Fruit fly (Drosophila melanogaster): ENCODE results near the gene CG6638.

DNA sequence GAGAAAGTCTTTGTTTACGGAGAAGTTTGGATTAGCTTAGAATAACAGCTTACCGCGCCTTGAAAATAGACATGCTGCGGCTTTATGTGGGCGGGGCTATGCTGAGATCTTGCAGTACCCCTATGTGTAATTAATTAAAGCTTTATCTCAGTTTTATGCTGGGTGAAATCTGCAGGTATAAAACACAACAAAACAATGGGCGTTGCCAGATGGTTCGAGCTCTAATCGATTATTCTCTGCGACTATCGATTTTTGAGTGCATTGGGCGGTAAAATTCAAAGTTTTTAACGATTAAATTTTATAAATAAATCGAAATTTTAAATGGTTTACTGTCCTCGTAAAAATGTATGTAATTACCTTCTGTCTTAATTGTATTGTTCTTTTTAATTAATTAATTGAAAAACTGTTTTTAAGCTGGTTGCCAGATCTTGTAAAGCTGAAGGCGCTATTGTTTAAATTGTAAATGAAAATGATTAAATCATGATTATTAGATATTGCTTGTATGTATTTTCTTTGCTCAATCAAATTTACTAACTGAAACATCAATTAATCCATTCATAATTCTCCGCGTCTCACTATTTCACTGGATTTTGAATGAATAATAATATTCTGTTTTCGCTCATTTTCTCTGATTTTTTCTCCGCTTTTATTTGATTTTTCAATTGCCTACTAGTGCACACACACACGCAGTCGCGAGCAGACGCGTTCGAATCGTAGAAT, 48.0 kb upstream of the CG6638 start, which contains the start of the genes GAPsec and Zasp66:
- TF ChIP-seq CG32121 (GFP tag; IDR thresholded peaks at IDR 0.05): no peak
- TF ChIP-seq D1 (tag; optimal IDR thresholded peaks at IDR 0.05): no peak
- TF ChIP-seq CG12605 (GFP tag; IDR thresholded peaks at IDR 0.05): no peak
- no peak for TF ChIP-seq CG4496 (GFP tag; IDR thresholded peaks at IDR 0.05)
- no peak for TF ChIP-seq CG17806 (tag; optimal IDR thresholded peaks at IDR 0.05)
- no peak for TF ChIP-seq CG9948 (tag; optimal IDR thresholded peaks at IDR 0.05)

All from whole organism, pupa.